Fruit fly (Drosophila melanogaster) whole organism, prepupa: ENCODE measurements around the gene CG32032.

Experiments
- Blimp-1 ChIP-seq: fragments of 200-800 bp; sonication (Bioruptor generic); optimal IDR thresholded peaks from 3 replicates; lab custom pipeline; 2017; ENCODE audit warnings: missing biosample characterization, missing genetic modification characterization, mild to moderate bottlenecking, moderate library complexity, missing genetic modification reagents
- CG11294 ChIP-seq: fragments of 200-800 bp; sonication (Bioruptor generic); IDR thresholded peaks from 2 replicates; pipeline ENCODE4 v1.3.6; 2022; ENCODE audit warnings: missing biosample characterization, missing genetic modification characterization
- CG11762 ChIP-seq: fragments of 200-800 bp; sonication (Bioruptor generic); optimal IDR thresholded peaks from 3 replicates; lab custom pipeline; 2016; ENCODE audit warnings: missing biosample characterization, missing genetic modification characterization; ENCODE audit not compliant: insufficient read depth
- CG11902 ChIP-seq: fragments of 200-800 bp; sonication (Bioruptor generic); optimal IDR thresholded peaks from 3 replicates; lab custom pipeline; 2016; ENCODE audit warnings: missing biosample characterization, missing genetic modification characterization
- CG15336 ChIP-seq: fragments of 200-800 bp; sonication (Bioruptor generic); IDR thresholded peaks from 2 replicates; pipeline ENCODE4 v1.3.6; 2022; ENCODE audit warnings: missing biosample characterization, missing genetic modification characterization
- CG1621 ChIP-seq: fragments of 200-800 bp; sonication (Bioruptor generic); optimal IDR thresholded peaks from 3 replicates; lab custom pipeline; 2018; ENCODE audit warnings: missing biosample characterization, mild to moderate bottlenecking, missing genetic modification characterization
- CG16779 ChIP-seq: fragments of 200-800 bp; sonication (Bioruptor generic); optimal IDR thresholded peaks from 3 replicates; lab custom pipeline; 2017; ENCODE audit warnings: missing biosample characterization, mild to moderate bottlenecking, missing genetic modification characterization
- CG31627 ChIP-seq: fragments of 200-800 bp; sonication (Bioruptor generic); optimal IDR thresholded peaks from 3 replicates; lab custom pipeline; 2016; ENCODE audit warnings: missing biosample characterization, missing genetic modification characterization
- CG32006 ChIP-seq: fragments of 200-800 bp; sonication (Bioruptor generic); optimal IDR thresholded peaks from 3 replicates; lab custom pipeline; 2017; ENCODE audit warnings: missing biosample characterization, mild to moderate bottlenecking, missing genetic modification characterization
- CG34406 ChIP-seq: fragments of 200-800 bp; sonication (Bioruptor generic); optimal IDR thresholded peaks from 3 replicates; lab custom pipeline; 2016; ENCODE audit warnings: missing biosample characterization, missing genetic modification characterization
- CG3919 ChIP-seq: fragments of 200-800 bp; sonication (Bioruptor generic); optimal IDR thresholded peaks from 3 replicates; lab custom pipeline; 2016; ENCODE audit warnings: missing biosample characterization, missing genetic modification characterization
- CG6163 ChIP-seq: fragments of 200-800 bp; sonication (Bioruptor generic); IDR thresholded peaks from 3 replicates; pipeline ENCODE4 v1.3.6; 2022; ENCODE audit warnings: missing biosample characterization, missing genetic modification characterization
- CG6276 ChIP-seq: fragments of 200-800 bp; sonication (Bioruptor generic); optimal IDR thresholded peaks from 2 replicates; lab custom pipeline; 2017; ENCODE audit warnings: missing biosample characterization, mild to moderate bottlenecking, missing genetic modification characterization
- CG6854 ChIP-seq: fragments of 200-800 bp; sonication (Bioruptor generic); optimal IDR thresholded peaks from 2 replicates; lab custom pipeline; 2017; ENCODE audit warnings: missing biosample characterization, mild to moderate bottlenecking, missing genetic modification characterization
- CG7368 ChIP-seq: fragments of 200-800 bp; sonication (Bioruptor generic); optimal IDR thresholded peaks from 3 replicates; lab custom pipeline; 2016; ENCODE audit warnings: missing biosample characterization, missing genetic modification characterization
- CG8119 ChIP-seq: fragments of 200-800 bp; sonication (Bioruptor generic); IDR thresholded peaks from 3 replicates; pipeline ENCODE4 v1.3.6; 2022; ENCODE audit warnings: missing biosample characterization, missing genetic modification characterization
- CG8632 ChIP-seq: fragments of 200-800 bp; sonication (Bioruptor generic); optimal IDR thresholded peaks from 3 replicates; lab custom pipeline; 2016; ENCODE audit warnings: missing biosample characterization, missing genetic modification characterization
- CG9139 ChIP-seq: fragments of 200-800 bp; sonication (Bioruptor generic); optimal IDR thresholded peaks from 3 replicates; lab custom pipeline; 2017; ENCODE audit warnings: missing biosample characterization, mild to moderate bottlenecking, missing genetic modification characterization
- Eip78C ChIP-seq: fragments of 200-800 bp; sonication (Bioruptor generic); peaks from one replicate; lab custom pipeline; 2016; ENCODE audit warnings: missing biosample characterization, missing genetic modification characterization
- Ets96B ChIP-seq: fragments of 200-800 bp; optimal IDR thresholded peaks from 2 replicates; lab custom pipeline; 2019; ENCODE audit warnings: missing biosample characterization, mild to moderate bottlenecking, missing genetic modification characterization, moderate library complexity
- Gug ChIP-seq: fragments of 200-800 bp; sonication (Bioruptor generic); IDR thresholded peaks from 2 replicates; pipeline ENCODE4 v1.3.6; 2022; ENCODE audit warnings: missing biosample characterization, missing genetic modification characterization
- Hr38 ChIP-seq: sonication (Bioruptor generic); optimal IDR thresholded peaks from 2 replicates; lab custom pipeline; 2016; ENCODE audit warnings: missing biosample characterization, missing genetic modification characterization
- Hr39 ChIP-seq: fragments of 200-800 bp; sonication (Bioruptor generic); optimal IDR thresholded peaks from 2 replicates; lab custom pipeline; 2016; ENCODE audit warnings: missing biosample characterization, missing genetic modification characterization
- Hr4 ChIP-seq: fragments of 200-800 bp; sonication (Bioruptor generic); optimal IDR thresholded peaks from 3 replicates; lab custom pipeline; 2016; ENCODE audit warnings: missing biosample characterization, missing genetic modification characterization
- Met ChIP-seq: fragments of 200-800 bp; sonication (Bioruptor generic); optimal IDR thresholded peaks from 3 replicates; lab custom pipeline; 2016; ENCODE audit warnings: missing biosample characterization, missing genetic modification characterization
- OdsH ChIP-seq: fragments of 200-800 bp; sonication (Bioruptor generic); optimal IDR thresholded peaks from 3 replicates; lab custom pipeline; 2016; ENCODE audit warnings: missing biosample characterization, missing genetic modification characterization
- Sox14 ChIP-seq: fragments of 200-800 bp; sonication (Bioruptor generic); optimal IDR thresholded peaks from 3 replicates; lab custom pipeline; 2016; ENCODE audit warnings: missing biosample characterization, missing genetic modification characterization
- achi ChIP-seq: fragments of 200-800 bp; sonication (Bioruptor generic); optimal IDR thresholded peaks from 3 replicates; lab custom pipeline; 2016; ENCODE audit warnings: missing biosample characterization, missing genetic modification characterization
- acj6 ChIP-seq: fragments of 200-800 bp; sonication (Bioruptor generic); optimal IDR thresholded peaks from 3 replicates; lab custom pipeline; 2016; ENCODE audit warnings: missing biosample characterization, missing genetic modification characterization
- cyc ChIP-seq: fragments of 200-800 bp; sonication (Bioruptor generic); optimal IDR thresholded peaks from 3 replicates; lab custom pipeline; 2016; ENCODE audit warnings: missing biosample characterization, missing genetic modification characterization
- dsx ChIP-seq: fragments of 200-800 bp; optimal IDR thresholded peaks from 3 replicates; lab custom pipeline; 2019; ENCODE audit warnings: missing biosample characterization, mild to moderate bottlenecking, missing genetic modification characterization, moderate library complexity; ENCODE audit not compliant: poor library complexity, severe bottlenecking
- eg ChIP-seq: fragments of 200-800 bp; sonication (Bioruptor generic); IDR thresholded peaks from 3 replicates; pipeline ENCODE4 v1.3.6; 2022; ENCODE audit warnings: missing biosample characterization, missing genetic modification characterization
- fd85E ChIP-seq: fragments of 200-800 bp; sonication (Bioruptor generic); optimal IDR thresholded peaks from 3 replicates; lab custom pipeline; 2016; ENCODE audit warnings: missing biosample characterization, missing genetic modification characterization
- fkh ChIP-seq: fragments of 200-800 bp; sonication (Bioruptor generic); optimal IDR thresholded peaks from 3 replicates; lab custom pipeline; 2017; ENCODE audit warnings: missing biosample characterization, mild to moderate bottlenecking, missing genetic modification characterization, moderate library complexity
- pdm3 ChIP-seq: fragments of 200-800 bp; sonication (Bioruptor generic); optimal IDR thresholded peaks from 3 replicates; lab custom pipeline; 2016; ENCODE audit warnings: missing biosample characterization, missing genetic modification characterization
- salr ChIP-seq, 2 experiments: fragments of 200-800 bp; sonication (Bioruptor generic); optimal IDR thresholded peaks; 3 replicates each; lab custom pipeline; 2016 to 2018; ENCODE audit warnings: missing biosample characterization in 2 of 2, missing genetic modification characterization in 2 of 2, mild to moderate bottlenecking in 1 of 2
- spab ChIP-seq: fragments of 200-800 bp; sonication (Bioruptor generic); optimal IDR thresholded peaks from 2 replicates; lab custom pipeline; 2017; ENCODE audit warnings: missing biosample characterization, mild to moderate bottlenecking, missing genetic modification characterization, missing genetic modification reagents
- ss ChIP-seq, 2 experiments: fragments of 200-800 bp; sonication (Bioruptor generic); optimal IDR thresholded peaks; 2 replicates in 1 of 2; 3 replicates in 1 of 2; lab custom pipeline; 2017 to 2018; ENCODE audit warnings: mild to moderate bottlenecking in 2 of 2, missing biosample characterization in 2 of 2, missing genetic modification characterization in 2 of 2, moderate library complexity in 1 of 2
- svp ChIP-seq: fragments of 200-800 bp; sonication (Bioruptor generic); peaks from one replicate; lab custom pipeline; 2016; ENCODE audit warnings: missing biosample characterization, missing genetic modification characterization
- topi ChIP-seq: fragments of 200-800 bp; sonication (Bioruptor generic); optimal IDR thresholded peaks from 3 replicates; lab custom pipeline; 2016; ENCODE audit warnings: missing biosample characterization, missing genetic modification characterization
- vri ChIP-seq: fragments of 200-800 bp; sonication (Bioruptor generic); optimal IDR thresholded peaks from 3 replicates; lab custom pipeline; 2016; ENCODE audit warnings: missing biosample characterization, mild to moderate bottlenecking, missing genetic modification characterization

Gene CG32032

dm6 chr3L:9113582-9114282 lies 20.9 kb downstream of the CG32032 start (continued):
- TF ChIP-seq Hr39 (GFP tag; lab: Kevin White, UChicago) = no peak
- TF ChIP-seq vri = no peak
- no peak for TF ChIP-seq Ets96B
- no peak for TF ChIP-seq ss (GFP tag; optimal IDR thresholded peaks at IDR 0.05; lab: Kevin White, UChicago)
- no peak for TF ChIP-seq achi (GFP tag; lab: Kevin White, UChicago)
- no peak for TF ChIP-seq CG11902 (GFP tag; lab: Kevin White, UChicago)
- no peak for TF ChIP-seq OdsH (GFP tag; lab: Kevin White, UChicago)
- TF ChIP-seq CG1621 (tag; lab: Kevin White, UChicago) = no peak
- no peak for TF ChIP-seq dsx (GFP tag; lab: Kevin White, UChicago)
- no peak for TF ChIP-seq CG31627 (GFP tag; lab: Kevin White, UChicago)
- TF ChIP-seq Hr38 (GFP tag; lab: Kevin White, UChicago) = no peak

DNA sequence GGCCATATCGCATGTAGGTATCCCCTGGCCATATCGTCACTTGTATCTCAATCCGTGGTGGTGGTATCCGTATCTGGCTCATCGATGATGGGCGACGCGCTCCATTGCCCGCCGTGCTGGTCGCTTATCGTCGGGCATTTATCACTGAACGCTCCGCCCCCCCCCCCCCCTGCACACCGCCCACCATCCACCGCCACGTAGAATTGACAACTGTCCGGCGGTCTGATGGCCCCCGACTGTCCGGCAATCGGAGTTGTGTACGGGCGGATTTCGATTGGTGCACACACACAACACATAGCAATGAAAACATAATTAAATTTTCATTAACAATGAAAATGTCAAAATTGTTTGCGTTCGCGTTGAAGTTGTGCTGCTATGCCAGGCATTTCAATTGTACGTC lies 21.6 kb downstream of the CG32032 start:
- no peak for TF ChIP-seq spab (GFP tag; lab: Kevin White, UChicago)
- TF ChIP-seq Blimp-1 (GFP tag; lab: Kevin White, UChicago) = no peak
- no peak for TF ChIP-seq Sox14 (GFP tag; lab: Kevin White, UChicago)
- no peak for TF ChIP-seq CG9139
- no peak for TF ChIP-seq fd85E (GFP tag; lab: Kevin White, UChicago)
- TF ChIP-seq eg = no peak
- no peak for TF ChIP-seq topi (GFP tag; lab: Kevin White, UChicago)

dm6 chr3L:9115654-9116053 lies 22.8 kb downstream of the CG32032 start:
- TF ChIP-seq CG34406 (GFP tag; lab: Kevin White, UChicago) = no peak
- no peak for TF ChIP-seq CG1621 (tag; lab: Kevin White, UChicago)
- TF ChIP-seq CG9139 = no peak
- no peak for TF ChIP-seq OdsH (GFP tag; lab: Kevin White, UChicago)
- TF ChIP-seq salr (GFP tag; optimal IDR thresholded peaks at IDR 0.05; lab: Kevin White, UChicago) = no peak
- TF ChIP-seq acj6 (GFP tag; lab: Kevin White, UChicago) = no peak
- no peak for TF ChIP-seq cyc
- TF ChIP-seq Met (GFP tag; lab: Kevin White, UChicago) = no peak
- TF ChIP-seq CG8632 (GFP tag; lab: Kevin White, UChicago) = no peak
- TF ChIP-seq CG16779 (tag; lab: Kevin White, UChicago) = no peak
- no peak for TF ChIP-seq CG3919 (GFP tag; lab: Kevin White, UChicago)
- TF ChIP-seq CG11762 (GFP tag; lab: Kevin White, UChicago) = no peak
- no peak for TF ChIP-seq Hr38 (GFP tag; lab: Kevin White, UChicago)
- no peak for TF ChIP-seq CG7368 (GFP tag; lab: Kevin White, UChicago)
- no peak for TF ChIP-seq Blimp-1 (GFP tag; lab: Kevin White, UChicago)
- no peak for TF ChIP-seq CG6163 (GFP tag; lab: Robert Waterston, UW)
- no peak for TF ChIP-seq Hr39 (GFP tag; lab: Kevin White, UChicago)

dm6 chr3L:9119564-9119963 lies 26.7 kb downstream of the CG32032 start:
- TF ChIP-seq dsx (GFP tag; lab: Kevin White, UChicago) (no peak), fkh (GFP tag; lab: Kevin White, UChicago) (no peak), CG6854 (no peak), salr (GFP tag; optimal IDR thresholded peaks at IDR 0.05; lab: Kevin White, UChicago) (no peak), pdm3 (GFP tag; lab: Kevin White, UChicago) (peak; percentile 4), Eip78C (GFP tag; lab: Kevin White, UChicago) (peak; percentile 61), Hr39 (GFP tag; lab: Kevin White, UChicago) (no peak), CG11762 (GFP tag; lab: Kevin White, UChicago) (no peak), CG31627 (GFP tag; lab: Kevin White, UChicago) (no peak), Gug (GFP tag; lab: Robert Waterston, UW) (peak; percentile 47), CG34406 (GFP tag; lab: Kevin White, UChicago) (no peak), CG8119 (GFP tag; lab: Robert Waterston, UW) (0 out of 3 replicates have a peak, but pooled peaks have one; percentile 34), svp (GFP tag; lab: Kevin White, UChicago) (peak; percentile 62), CG6163 (GFP tag; lab: Robert Waterston, UW) (0 out of 3 replicates have a peak, but pooled peaks have one; percentile 31), CG32006 (GFP tag; lab: Kevin White, UChicago) (peak; percentile 34), CG11294 (GFP tag; lab: Robert Waterston, UW) (peak; percentile 29; the same call in 1 of the 2 replicates), CG9139 (no peak), eg (peak; percentile 71), CG6276 (GFP tag; lab: Kevin White, UChicago) (peak; percentile 3), fd85E (GFP tag; lab: Kevin White, UChicago) (no peak), Hr4 (GFP tag; lab: Kevin White, UChicago) (peak; percentile 40), CG15336 (peak; percentile 38; the same call in 1 of the 2 replicates)
